Worm (Caenorhabditis elegans) whole organism, L3 larva: ENCODE data around the gene F44E2.7.

Source experiments
- R02D3.7 ChIP-seq: fragments of 150-350 bp; optimal IDR thresholded peaks from 2 replicates; lab custom pipeline; 2014; ENCODE audit warnings: missing biosample characterization, missing genetic modification characterization
- ama-1 ChIP-seq: fragments of 150-350 bp; optimal IDR thresholded peaks from 2 replicates; lab custom pipeline; 2018
- ceh-82 ChIP-seq: fragments of 150-350 bp; optimal IDR thresholded peaks from 2 replicates; lab custom pipeline; 2014; ENCODE audit warnings: missing biosample characterization, missing genetic modification characterization
- lsy-12 ChIP-seq: sonication (generic microtip); optimal IDR thresholded peaks from 2 replicates; lab custom pipeline; 2016; ENCODE audit warnings: mild to moderate bottlenecking, missing genetic modification characterization, missing compliant biosample characterization
- nhr-23 ChIP-seq: fragments of 150-350 bp; optimal IDR thresholded peaks from 2 replicates; lab custom pipeline; 2014; ENCODE audit warnings: missing biosample characterization, missing genetic modification reagents, missing genetic modification characterization
- nhr-76 ChIP-seq: fragments of 150-350 bp; sonication (generic microtip); optimal IDR thresholded peaks from 5 replicates; lab custom pipeline; 2014; ENCODE audit warnings: missing biosample characterization, missing genetic modification characterization
- pha-4 ChIP-seq: fragments of 150-350 bp; optimal IDR thresholded peaks from 2 replicates; lab custom pipeline; 2014; ENCODE audit warnings: missing biosample characterization, missing genetic modification reagents, missing genetic modification characterization
- pqm-1 ChIP-seq: fragments of 150-350 bp; optimal IDR thresholded peaks from 2 replicates; lab custom pipeline; 2017; ENCODE audit warnings: missing biosample characterization, missing genetic modification characterization, inconsistent platforms
- unc-62 ChIP-seq: fragments of 150-350 bp; sonication (generic microtip); optimal IDR thresholded peaks from 4 replicates; lab custom pipeline; 2014; ENCODE audit warnings: missing biosample characterization, missing genetic modification reagents, missing genetic modification characterization
- zag-1 ChIP-seq: fragments of 150-350 bp; optimal IDR thresholded peaks from 2 replicates; lab custom pipeline; 2014; ENCODE audit warnings: missing biosample characterization, missing genetic modification characterization
- ztf-11 ChIP-seq: fragments of 150-350 bp; optimal IDR thresholded peaks from 2 replicates; lab custom pipeline; 2014; ENCODE audit warnings: missing biosample characterization, missing genetic modification characterization

- TF ChIP-seq nhr-23 (tag; lab: Kevin White, UChicago): no peak
- TF ChIP-seq nhr-76 (tag; lab: Kevin White, UChicago): no peak
- TF ChIP-seq R02D3.7 (tag; lab: Kevin White, UChicago): no peak
- TF ChIP-seq pha-4: no peak
- TF ChIP-seq ceh-82 (tag; lab: Kevin White, UChicago): no peak
- no peak for TF ChIP-seq ama-1 (lab: Kevin White, UChicago)
- TF ChIP-seq lsy-12 (tag; lab: Kevin White, UChicago): no peak
- no peak for TF ChIP-seq pqm-1 (tag; lab: Kevin White, UChicago)
- no peak for TF ChIP-seq unc-62 (GFP tag; lab: Kevin White, UChicago)
- TF ChIP-seq zag-1 (tag; lab: Kevin White, UChicago): no peak
- TF ChIP-seq ztf-11 (tag; lab: Kevin White, UChicago): no peak
Observed at ce11 chrIII:8882333-8882732, 34.1 kb upstream of the F44E2.7 start.
